Worm (Caenorhabditis elegans) whole organism, L2 larva: ENCODE data around the gene C49C3.20.

ENCODE experiments used
- C34F6.9 ChIP-seq: fragments of 150-350 bp; optimal IDR thresholded peaks from 2 replicates; lab custom pipeline; 2014; ENCODE audit warnings: missing biosample characterization, missing genetic modification characterization
- F13H6.1 ChIP-seq: sonication (generic microtip); optimal IDR thresholded peaks from 2 replicates; lab custom pipeline; 2016; ENCODE audit warnings: missing genetic modification characterization, missing compliant biosample characterization
- R02D3.7 ChIP-seq: fragments of 150-350 bp; optimal IDR thresholded peaks from 2 replicates; lab custom pipeline; 2014; ENCODE audit warnings: missing biosample characterization, missing genetic modification characterization
- Y55F3AM.14 ChIP-seq: fragments of 200-800 bp; sonication (Bioruptor generic); optimal IDR thresholded peaks from 2 replicates; lab custom pipeline; 2018; ENCODE audit warnings: mild to moderate bottlenecking, missing genetic modification characterization, missing compliant biosample characterization
- ZK546.5 ChIP-seq: sonication (generic microtip); optimal IDR thresholded peaks from 2 replicates; lab custom pipeline; 2017; ENCODE audit warnings: missing biosample characterization, missing genetic modification characterization
- alr-1 ChIP-seq: fragments of 150-350 bp; optimal IDR thresholded peaks from 2 replicates; lab custom pipeline; 2014; ENCODE audit warnings: missing biosample characterization, missing genetic modification characterization
- aly-2 ChIP-seq: fragments of 150-350 bp; optimal IDR thresholded peaks from 2 replicates; lab custom pipeline; 2014; ENCODE audit warnings: missing biosample characterization, missing genetic modification characterization
- ama-1 ChIP-seq: fragments of 150-350 bp; optimal IDR thresholded peaks from 2 replicates; lab custom pipeline; 2018; ENCODE audit warnings: inconsistent platforms
- blmp-1 ChIP-seq: sonication (generic microtip); optimal IDR thresholded peaks from 2 replicates; lab custom pipeline; 2017; ENCODE audit warnings: missing genetic modification characterization, mild to moderate bottlenecking, missing compliant biosample characterization, antibody characterized with exemption, moderate library complexity; ENCODE audit not compliant: insufficient read depth
- ceh-16 ChIP-seq: fragments of 150-350 bp; optimal IDR thresholded peaks from 2 replicates; lab custom pipeline; 2014; ENCODE audit warnings: missing biosample characterization, missing genetic modification characterization
- ceh-82 ChIP-seq: fragments of 150-350 bp; optimal IDR thresholded peaks from 2 replicates; lab custom pipeline; 2014; ENCODE audit warnings: missing biosample characterization, missing genetic modification characterization
- crh-2 ChIP-seq: sonication (generic microtip); optimal IDR thresholded peaks from 2 replicates; lab custom pipeline; 2017; ENCODE audit warnings: missing biosample characterization, missing genetic modification characterization
- dmd-4 ChIP-seq: sonication (generic microtip); optimal IDR thresholded peaks from 2 replicates; lab custom pipeline; 2017; ENCODE audit warnings: missing biosample characterization, missing genetic modification characterization
- egl-27 ChIP-seq: sonication (generic microtip); optimal IDR thresholded peaks from 3 replicates; lab custom pipeline; 2017; ENCODE audit warnings: missing biosample characterization, missing genetic modification reagents, missing genetic modification characterization
- elt-1 ChIP-seq: fragments of 150-350 bp; optimal IDR thresholded peaks from 2 replicates; lab custom pipeline; 2014; ENCODE audit warnings: missing biosample characterization, missing genetic modification characterization
- elt-3 ChIP-seq: sonication (generic microtip); optimal IDR thresholded peaks from 2 replicates; lab custom pipeline; 2017; ENCODE audit warnings: missing biosample characterization, missing genetic modification characterization
- fos-1 ChIP-seq: fragments of 150-350 bp; optimal IDR thresholded peaks from 2 replicates; lab custom pipeline; 2014; ENCODE audit warnings: missing biosample characterization, missing genetic modification characterization
- gmeb-1 ChIP-seq: fragments of 150-350 bp; optimal IDR thresholded peaks from 2 replicates; lab custom pipeline; 2014; ENCODE audit warnings: missing biosample characterization, missing genetic modification characterization
- lin-11 ChIP-seq: fragments of 150-350 bp; sonication (generic microtip); optimal IDR thresholded peaks from 2 replicates; lab custom pipeline; 2014; ENCODE audit warnings: missing biosample characterization, missing genetic modification characterization, inconsistent platforms, mixed read lengths
- lin-13 ChIP-seq: fragments of 150-350 bp; optimal IDR thresholded peaks from 2 replicates; lab custom pipeline; 2014; ENCODE audit warnings: missing biosample characterization, missing genetic modification reagents, missing genetic modification characterization
- lin-39 ChIP-seq: fragments of 150-350 bp; optimal IDR thresholded peaks from 2 replicates; lab custom pipeline; 2014; ENCODE audit warnings: missing biosample characterization, missing genetic modification reagents, missing genetic modification characterization
- lsy-2 ChIP-seq, 2 experiments: fragments of 150-350 bp in 1 of 2; sonication (generic microtip) in 1 of 2; optimal IDR thresholded peaks; 2 replicates each; lab custom pipeline; 2014 to 2017; ENCODE audit warnings: missing biosample characterization in 2 of 2, missing genetic modification characterization in 2 of 2
- mab-5 ChIP-seq: fragments of 150-350 bp; optimal IDR thresholded peaks from 2 replicates; lab custom pipeline; 2014; ENCODE audit warnings: missing biosample characterization, missing genetic modification characterization
- mbf-1 ChIP-seq: sonication (generic microtip); optimal IDR thresholded peaks from 2 replicates; lab custom pipeline; 2017; ENCODE audit warnings: missing biosample characterization, missing genetic modification characterization
- mdl-1 ChIP-seq, 2 experiments: fragments of 150-350 bp in 1 of 2; sonication (generic microtip) in 1 of 2; optimal IDR thresholded peaks; 2 replicates each; lab custom pipeline; 2017; ENCODE audit warnings: missing biosample characterization in 2 of 2, missing genetic modification characterization in 2 of 2
- nhr-10 ChIP-seq: sonication (generic microtip); optimal IDR thresholded peaks from 2 replicates; lab custom pipeline; 2017; ENCODE audit warnings: missing biosample characterization, missing genetic modification characterization
- nhr-11 ChIP-seq: fragments of 150-350 bp; optimal IDR thresholded peaks from 2 replicates; lab custom pipeline; 2014; ENCODE audit warnings: missing biosample characterization, missing genetic modification characterization
- nhr-12 ChIP-seq: fragments of 150-350 bp; optimal IDR thresholded peaks from 2 replicates; lab custom pipeline; 2014; ENCODE audit warnings: missing biosample characterization, missing genetic modification characterization
- nhr-129 ChIP-seq: fragments of 150-350 bp; optimal IDR thresholded peaks from 2 replicates; lab custom pipeline; 2014; ENCODE audit warnings: missing biosample characterization, missing genetic modification characterization
- nhr-21 ChIP-seq: fragments of 150-350 bp; optimal IDR thresholded peaks from 2 replicates; lab custom pipeline; 2014; ENCODE audit warnings: missing biosample characterization, missing genetic modification characterization
- nhr-23 ChIP-seq: fragments of 150-350 bp; optimal IDR thresholded peaks from 2 replicates; lab custom pipeline; 2014; ENCODE audit warnings: missing biosample characterization, missing genetic modification reagents, missing genetic modification characterization
- nhr-237 ChIP-seq: fragments of 150-350 bp; optimal IDR thresholded peaks from 2 replicates; lab custom pipeline; 2014; ENCODE audit warnings: missing biosample characterization, missing genetic modification characterization
- nhr-25 ChIP-seq: fragments of 150-350 bp; sonication (generic microtip); optimal IDR thresholded peaks from 3 replicates; lab custom pipeline; 2014; ENCODE audit warnings: missing biosample characterization, missing genetic modification characterization
- nhr-6 ChIP-seq: fragments of 150-350 bp; optimal IDR thresholded peaks from 2 replicates; lab custom pipeline; 2014; ENCODE audit warnings: missing biosample characterization, missing genetic modification characterization
- nhr-77 ChIP-seq: fragments of 150-350 bp; optimal IDR thresholded peaks from 2 replicates; lab custom pipeline; 2014; ENCODE audit warnings: missing biosample characterization, missing genetic modification characterization
- peb-1 ChIP-seq: fragments of 150-350 bp; optimal IDR thresholded peaks from 2 replicates; lab custom pipeline; 2014; ENCODE audit warnings: missing biosample characterization, missing genetic modification characterization
- sem-4 ChIP-seq: fragments of 150-350 bp; optimal IDR thresholded peaks from 2 replicates; lab custom pipeline; 2014; ENCODE audit warnings: missing biosample characterization, missing genetic modification reagents, missing genetic modification characterization
- skn-1 ChIP-seq: sonication (generic microtip); optimal IDR thresholded peaks from 2 replicates; lab custom pipeline; 2017; ENCODE audit warnings: missing biosample characterization, missing genetic modification characterization
- sma-3 ChIP-seq: sonication (generic microtip); optimal IDR thresholded peaks from 2 replicates; lab custom pipeline; 2016; ENCODE audit warnings: missing genetic modification reagents, missing genetic modification characterization, missing compliant biosample characterization
- sma-9 ChIP-seq, 2 experiments: fragments of 150-350 bp in 1 of 2; sonication (generic microtip) in 1 of 2; optimal IDR thresholded peaks; 2 replicates each; lab custom pipeline; 2014 to 2016; ENCODE audit warnings: missing genetic modification characterization in 2 of 2, mild to moderate bottlenecking in 1 of 2, missing biosample characterization in 1 of 2, missing compliant biosample characterization in 1 of 2, missing genetic modification reagents in 1 of 2, moderate library complexity in 1 of 2
- snpc-4 ChIP-seq: fragments of 150-350 bp; optimal IDR thresholded peaks from 2 replicates; lab custom pipeline; 2014; ENCODE audit warnings: missing biosample characterization, missing genetic modification characterization
- unc-39 ChIP-seq: fragments of 150-350 bp; optimal IDR thresholded peaks from 2 replicates; lab custom pipeline; 2014; ENCODE audit warnings: missing biosample characterization, missing genetic modification characterization
- unc-55 ChIP-seq: fragments of 150-350 bp; sonication (generic microtip); optimal IDR thresholded peaks from 3 replicates; lab custom pipeline; 2014; ENCODE audit warnings: missing biosample characterization, missing genetic modification reagents, missing genetic modification characterization
- unc-62 ChIP-seq: fragments of 150-350 bp; optimal IDR thresholded peaks from 2 replicates; lab custom pipeline; 2014; ENCODE audit warnings: missing biosample characterization, missing genetic modification reagents, missing genetic modification characterization
- zag-1 ChIP-seq: fragments of 150-350 bp; optimal IDR thresholded peaks from 2 replicates; lab custom pipeline; 2014; ENCODE audit warnings: missing biosample characterization, missing genetic modification characterization
- ztf-1 ChIP-seq: fragments of 200-800 bp; sonication (Bioruptor generic); conservative IDR thresholded peaks from 2 replicates; pipeline ENCODE4 v1.3.6; 2022; ENCODE audit warnings: missing genetic modification characterization, missing compliant biosample characterization
- ztf-11 ChIP-seq: sonication (generic microtip); optimal IDR thresholded peaks from 2 replicates; lab custom pipeline; 2017; ENCODE audit warnings: missing biosample characterization, missing genetic modification characterization
- ztf-4 ChIP-seq: fragments of 150-350 bp; optimal IDR thresholded peaks from 2 replicates; lab custom pipeline; 2014; ENCODE audit warnings: missing biosample characterization, missing genetic modification characterization

Gene C49C3.20

ce11 chrIV:17269042-17269441 is 47.3 kb downstream of the C49C3.20 start, which contains the start of gene atgp-1:
Gene atgp-1, plus strand, starts transcription at chrIV:17269342.
- TF ChIP-seq nhr-21 (tag; lab: Kevin White, UChicago) (no peak), mbf-1 (tag; lab: Kevin White, UChicago) (no peak), sma-3 (GFP tag; lab: Kevin White, UChicago) (no peak)
- TF ChIP-seq, all 48 proteins: peak for 0

DNA sequence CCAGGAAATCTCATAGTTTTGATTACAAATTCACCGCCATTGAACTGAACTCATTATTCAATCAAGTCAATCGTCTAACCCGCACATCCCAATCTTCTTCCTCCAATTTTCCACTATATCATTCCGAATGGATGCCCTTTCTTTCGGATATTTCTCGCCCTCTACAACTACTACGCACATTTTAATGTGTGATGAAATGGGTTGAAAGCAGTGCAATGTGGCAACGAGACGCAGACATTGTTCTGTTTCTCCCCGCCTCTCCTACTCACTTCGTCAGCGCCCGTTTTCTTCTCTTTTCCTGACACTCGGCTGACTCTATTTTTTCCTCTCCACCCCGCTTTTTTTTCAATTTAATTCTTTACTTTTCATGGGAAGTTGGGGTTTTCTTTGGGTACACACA is 47.7 kb downstream of the C49C3.20 start:
- TF ChIP-seq sma-9 (GFP tag; optimal IDR thresholded peaks at IDR 0.05; lab: Kevin White, UChicago): peak; percentile 45
- TF ChIP-seq sma-9 (tag; optimal IDR thresholded peaks at IDR 0.05; lab: Kevin White, UChicago): no peak
- no peak for TF ChIP-seq nhr-11 (tag; lab: Kevin White, UChicago)
- TF ChIP-seq alr-1: no peak
- no peak for TF ChIP-seq ztf-11 (tag; lab: Kevin White, UChicago)
- TF ChIP-seq nhr-77: no peak
- no peak for TF ChIP-seq nhr-237
- no peak for TF ChIP-seq ZK546.5 (tag; lab: Kevin White, UChicago)
- TF ChIP-seq mab-5 (tag; lab: Kevin White, UChicago): peak; percentile 62
- no peak for TF ChIP-seq Y55F3AM.14 (GFP tag; lab: Kevin White, UChicago)
- TF ChIP-seq nhr-129 (tag; lab: Kevin White, UChicago): peak; percentile 87
- no peak for TF ChIP-seq ztf-4
- no peak for TF ChIP-seq blmp-1 (tag; lab: Kevin White, UChicago)
- no peak for TF ChIP-seq nhr-10
- TF ChIP-seq skn-1 (tag; lab: Kevin White, UChicago): no peak
- TF ChIP-seq unc-55: peak; percentile 56
- TF ChIP-seq elt-1 (tag; lab: Kevin White, UChicago): no peak
- no peak for TF ChIP-seq unc-62
- peak; percentile 5 for TF ChIP-seq zag-1 (tag; lab: Kevin White, UChicago)
- TF ChIP-seq snpc-4 (tag; lab: Kevin White, UChicago): peak; percentile 10
- peak; percentile 62 for TF ChIP-seq fos-1
- TF ChIP-seq peb-1: no peak
- TF ChIP-seq lsy-2 (tag; optimal IDR thresholded peaks at IDR 0.05; lab: Kevin White, UChicago): peak in 1 of 2 experiments; percentile 51
- no peak for TF ChIP-seq gmeb-1 (tag; lab: Kevin White, UChicago)
- no peak for TF ChIP-seq dmd-4
- TF ChIP-seq nhr-12: no peak
- no peak for TF ChIP-seq ceh-82 (tag; lab: Kevin White, UChicago)
- no peak for TF ChIP-seq nhr-21 (tag; lab: Kevin White, UChicago)
- TF ChIP-seq egl-27 (tag; lab: Kevin White, UChicago): no peak
- no peak for TF ChIP-seq lin-39 (tag; lab: Kevin White, UChicago)
- TF ChIP-seq F13H6.1: peak; percentile 24
- TF ChIP-seq nhr-6 (tag; lab: Kevin White, UChicago): no peak
- TF ChIP-seq mdl-1 (tag; optimal IDR thresholded peaks at IDR 0.05; lab: Kevin White, UChicago): no peak
- TF ChIP-seq R02D3.7 (tag; lab: Kevin White, UChicago): no peak
- TF ChIP-seq aly-2 (tag; lab: Kevin White, UChicago): no peak
- no peak for TF ChIP-seq lin-11 (tag; lab: Kevin White, UChicago)
- TF ChIP-seq nhr-25 (tag; lab: Kevin White, UChicago): no peak
- no peak for TF ChIP-seq elt-3 (tag; lab: Kevin White, UChicago)
- TF ChIP-seq sma-3 (GFP tag; lab: Kevin White, UChicago): no peak
- TF ChIP-seq sem-4: peak; percentile 65
- no peak for TF ChIP-seq nhr-23
- peak; percentile 73 for TF ChIP-seq C34F6.9 (tag; lab: Kevin White, UChicago)
- no peak for TF ChIP-seq mbf-1 (tag; lab: Kevin White, UChicago)
- TF ChIP-seq ztf-1 (GFP tag; lab: Robert Waterston, UW): no peak
- peak; percentile 41 for TF ChIP-seq ama-1 (lab: Kevin White, UChicago)
- peak; percentile 8 for TF ChIP-seq lin-13 (GFP tag; lab: Kevin White, UChicago)
- no peak for TF ChIP-seq ceh-16 (tag; lab: Kevin White, UChicago)
- TF ChIP-seq crh-2 (tag; lab: Kevin White, UChicago): peak; percentile 80
- TF ChIP-seq unc-39 (tag; lab: Kevin White, UChicago): no peak
- TF ChIP-seq, all 48 proteins: peak for 14
